Worm (Caenorhabditis elegans) whole organism, L3 larva: ENCODE measurements around the gene T26A8.4.

Experiments
- ceh-28 ChIP-seq: fragments of 150-350 bp; optimal IDR thresholded peaks from 2 replicates; lab custom pipeline; 2014; ENCODE audit warnings: missing biosample characterization, missing genetic modification reagents, missing genetic modification characterization
- egl-27 ChIP-seq: sonication (generic microtip); optimal IDR thresholded peaks from 4 replicates; lab custom pipeline; 2017; ENCODE audit warnings: missing biosample characterization, missing genetic modification reagents, missing genetic modification characterization
- elt-3 ChIP-seq, 3 experiments: fragments of 150-350 bp in 1 of 3; sonication (generic microtip) in 2 of 3; optimal IDR thresholded peaks; 2 replicates in 2 of 3; 4 replicates in 1 of 3; lab custom pipeline; 2014 to 2017; ENCODE audit warnings: missing biosample characterization in 3 of 3, missing genetic modification characterization in 3 of 3
- hmg-11 ChIP-seq: sonication (generic microtip); optimal IDR thresholded peaks from 2 replicates; lab custom pipeline; 2016; ENCODE audit warnings: missing genetic modification characterization, missing compliant biosample characterization
- lin-39 ChIP-seq: fragments of 150-350 bp; optimal IDR thresholded peaks from 2 replicates; lab custom pipeline; 2018; ENCODE audit warnings: missing biosample characterization, missing genetic modification reagents, missing genetic modification characterization
- mdl-1 ChIP-seq: fragments of 150-350 bp; optimal IDR thresholded peaks from 2 replicates; lab custom pipeline; 2014; ENCODE audit warnings: missing biosample characterization, missing genetic modification characterization
- nhr-11 ChIP-seq: fragments of 150-350 bp; optimal IDR thresholded peaks from 2 replicates; lab custom pipeline; 2014; ENCODE audit warnings: missing biosample characterization, missing genetic modification characterization
- nhr-77 ChIP-seq: fragments of 150-350 bp; optimal IDR thresholded peaks from 2 replicates; lab custom pipeline; 2014; ENCODE audit warnings: missing biosample characterization, missing genetic modification characterization
- ztf-4 ChIP-seq: fragments of 150-350 bp; optimal IDR thresholded peaks from 2 replicates; lab custom pipeline; 2014; ENCODE audit warnings: missing biosample characterization, missing genetic modification characterization

DNA sequence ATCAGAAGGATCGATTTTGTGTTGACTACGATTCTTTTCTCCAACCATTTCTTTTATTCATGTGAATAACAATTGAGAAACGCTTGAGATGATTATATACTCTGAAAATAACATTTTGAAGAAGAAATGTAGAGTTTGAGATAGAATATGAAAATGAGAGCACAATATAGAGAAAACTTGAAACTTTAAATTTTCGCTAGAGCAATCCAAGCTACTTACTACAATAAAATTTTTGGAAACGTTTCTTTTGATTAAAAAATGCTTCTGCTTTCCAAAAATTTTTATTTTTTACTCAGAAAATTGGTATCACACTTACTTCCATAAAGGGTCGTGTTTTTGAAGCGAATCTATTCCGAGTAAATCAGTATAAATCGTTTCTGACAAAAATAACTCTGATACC is 11.7 kb downstream of the T26A8.4 start, which contains the start of gene M116.5:
- TF ChIP-seq mdl-1 (tag; lab: Kevin White, UChicago), result no peak
- no peak for TF ChIP-seq ceh-28 (tag; lab: Kevin White, UChicago)
- no peak for TF ChIP-seq lin-39 (tag; lab: Kevin White, UChicago)
- no peak for TF ChIP-seq egl-27 (tag; lab: Kevin White, UChicago)
- no peak for TF ChIP-seq elt-3 (tag; optimal IDR thresholded peaks at IDR 0.05; lab: Kevin White, UChicago)
- TF ChIP-seq ztf-4 (tag; lab: Kevin White, UChicago), result no peak
- TF ChIP-seq nhr-11, result no peak
- TF ChIP-seq hmg-11 (tag; lab: Kevin White, UChicago), result no peak
- TF ChIP-seq nhr-77 (tag; lab: Kevin White, UChicago), result no peak
